Worm (Caenorhabditis elegans): ENCODE results near the gene nlp-56.

DNA sequence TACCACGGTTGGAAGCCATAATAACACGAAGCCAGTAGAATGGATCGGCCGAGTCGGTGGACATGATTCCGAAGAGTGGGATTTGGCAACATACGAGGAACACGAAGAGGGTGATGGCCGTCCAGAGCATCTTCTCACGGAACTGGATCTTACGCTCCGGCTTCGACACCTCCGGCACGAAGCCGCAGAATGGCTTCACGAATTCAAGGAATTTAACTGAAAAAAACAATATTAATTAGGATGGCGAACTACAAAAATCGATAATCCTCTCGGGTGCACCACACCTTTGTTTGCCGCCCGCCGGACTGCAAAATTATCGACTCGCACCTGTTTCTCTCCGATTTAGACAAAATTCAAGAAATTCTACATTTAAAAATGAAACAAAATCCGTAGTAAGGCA is 39.7 kb upstream of the nlp-56 start:
- TF ChIP-seq flt-1 (GFP tag; IDR thresholded peaks at IDR 0.05) (no peak), med-1 (GFP tag; optimal IDR thresholded peaks at IDR 0.05; ENCODE audit: insufficient read depth) (no peak), T22C8.4 (GFP tag; IDR thresholded peaks at IDR 0.05) (peak; percentile 40; the same call in 1 of the 2 replicates), ztf-29 (GFP tag; IDR thresholded peaks at IDR 0.05) (no peak)

Measured in whole organism, midembryonic.